Worm (Caenorhabditis elegans) whole organism, L1 larva: ENCODE results near the gene F21C10.7.

ENCODE experiments used
- C04F5.9 ChIP-seq: sonication (generic microtip); optimal IDR thresholded peaks from 2 replicates; lab custom pipeline; 2016; ENCODE audit warnings: missing genetic modification characterization, missing compliant biosample characterization
- C16A3.4 ChIP-seq: fragments of 150-350 bp; optimal IDR thresholded peaks from 2 replicates; lab custom pipeline; 2014; ENCODE audit warnings: missing biosample characterization, missing genetic modification characterization
- F16B12.6 ChIP-seq: fragments of 150-350 bp; optimal IDR thresholded peaks from 2 replicates; lab custom pipeline; 2014; ENCODE audit warnings: missing biosample characterization, missing genetic modification characterization
- Y116A8C.19 ChIP-seq: sonication (generic microtip); optimal IDR thresholded peaks from 2 replicates; lab custom pipeline; 2016; ENCODE audit warnings: missing compliant biosample characterization, missing genetic modification characterization, borderline replicate concordance
- alr-1 ChIP-seq: fragments of 200-800 bp; sonication (Bioruptor generic); optimal IDR thresholded peaks from 2 replicates; lab custom pipeline; 2018; ENCODE audit warnings: borderline replicate concordance, mild to moderate bottlenecking, missing genetic modification characterization, missing compliant biosample characterization
- blmp-1 ChIP-seq: fragments of 150-350 bp; optimal IDR thresholded peaks from 2 replicates; lab custom pipeline; 2014; ENCODE audit warnings: missing biosample characterization, missing genetic modification characterization
- ceh-63 ChIP-seq: fragments of 200-800 bp; sonication (Bioruptor generic); optimal IDR thresholded peaks from 2 replicates; lab custom pipeline; 2018; ENCODE audit warnings: mild to moderate bottlenecking, missing genetic modification characterization, missing compliant biosample characterization
- ceh-82 ChIP-seq, 3 experiments: fragments of 150-350 bp in 1 of 3; sonication (generic microtip) in 2 of 3; optimal IDR thresholded peaks; 2 replicates each; lab custom pipeline; 2014 to 2017; ENCODE audit warnings: missing biosample characterization in 3 of 3, missing genetic modification characterization in 3 of 3
- ceh-88 ChIP-seq: fragments of 200-800 bp; sonication (Bioruptor generic); IDR thresholded peaks from 2 replicates; pipeline ENCODE4 v1.3.6; 2022; ENCODE audit warnings: missing genetic modification characterization, missing compliant biosample characterization
- ceh-90 ChIP-seq: sonication (generic microtip); optimal IDR thresholded peaks from 2 replicates; lab custom pipeline; 2016; ENCODE audit warnings: missing genetic modification characterization, missing compliant biosample characterization
- ces-1 ChIP-seq: fragments of 150-350 bp; optimal IDR thresholded peaks from 2 replicates; lab custom pipeline; 2014; ENCODE audit warnings: missing biosample characterization, missing genetic modification reagents, missing genetic modification characterization
- dpl-1 ChIP-seq, 3 experiments: fragments of 150-350 bp in 2 of 3; sonication (generic microtip) in 1 of 3; optimal IDR thresholded peaks; 2 replicates each; lab custom pipeline; 2014 to 2017; ENCODE audit warnings: missing biosample characterization in 3 of 3, missing genetic modification characterization in 3 of 3, missing genetic modification reagents in 3 of 3
- dsc-1 ChIP-seq: sonication (generic microtip); optimal IDR thresholded peaks from 2 replicates; lab custom pipeline; 2016; ENCODE audit warnings: mild to moderate bottlenecking, missing genetic modification characterization, missing compliant biosample characterization
- egl-13 ChIP-seq: sonication (generic microtip); optimal IDR thresholded peaks from 2 replicates; lab custom pipeline; 2016; ENCODE audit warnings: missing genotype, missing genetic modification reagents, missing genetic modification characterization, missing compliant biosample characterization
- elt-2 ChIP-seq: sonication (generic microtip); optimal IDR thresholded peaks from 2 replicates; lab custom pipeline; 2016; ENCODE audit warnings: missing genetic modification characterization, mild to moderate bottlenecking, inconsistent platforms, missing compliant biosample characterization, missing genetic modification reagents
- ets-5 ChIP-seq: fragments of 200-800 bp; sonication (Bioruptor generic); IDR thresholded peaks from 2 replicates; pipeline ENCODE4 v1.3.6; 2022; ENCODE audit warnings: missing genetic modification characterization, missing compliant biosample characterization
- fkh-10 ChIP-seq: sonication (generic microtip); optimal IDR thresholded peaks from 2 replicates; lab custom pipeline; 2017; ENCODE audit warnings: missing biosample characterization, missing genetic modification reagents, missing genetic modification characterization
- fkh-4 ChIP-seq: sonication (generic microtip); optimal IDR thresholded peaks from 2 replicates; lab custom pipeline; 2016; ENCODE audit warnings: missing compliant biosample characterization, missing genetic modification characterization, borderline replicate concordance
- fkh-8 ChIP-seq: sonication (generic microtip); optimal IDR thresholded peaks from 2 replicates; lab custom pipeline; 2016; ENCODE audit warnings: mild to moderate bottlenecking, missing genetic modification characterization, missing compliant biosample characterization
- fos-1 ChIP-seq: fragments of 150-350 bp; optimal IDR thresholded peaks from 2 replicates; lab custom pipeline; 2014; ENCODE audit warnings: missing biosample characterization, missing genetic modification characterization
- grh-1 ChIP-seq: fragments of 200-800 bp; sonication (Bioruptor generic); IDR thresholded peaks from 2 replicates; pipeline ENCODE4 v1.3.6; 2022; ENCODE audit warnings: missing genetic modification reagents, missing genetic modification characterization, missing compliant biosample characterization
- isw-1 ChIP-seq: fragments of 200-800 bp; sonication (Bioruptor generic); IDR thresholded peaks from 2 replicates; pipeline ENCODE4 v1.3.6; 2022; ENCODE audit warnings: missing genetic modification characterization, missing compliant biosample characterization
- jun-1 ChIP-seq: fragments of 150-350 bp; optimal IDR thresholded peaks from 2 replicates; lab custom pipeline; 2014; ENCODE audit warnings: missing biosample characterization, missing genetic modification reagents, missing genetic modification characterization
- lin-13 ChIP-seq: fragments of 150-350 bp; optimal IDR thresholded peaks from 2 replicates; lab custom pipeline; 2014; ENCODE audit warnings: missing biosample characterization, missing genetic modification reagents, missing genetic modification characterization
- lin-14 ChIP-seq: fragments of 200-800 bp; sonication (Bioruptor generic); optimal IDR thresholded peaks from 2 replicates; lab custom pipeline; 2018; ENCODE audit warnings: mild to moderate bottlenecking, missing genetic modification characterization, moderate library complexity, missing compliant biosample characterization
- lin-35 ChIP-seq, 2 experiments: fragments of 150-350 bp; optimal IDR thresholded peaks; 2 replicates each; lab custom pipeline; 2014; ENCODE audit warnings: missing biosample characterization in 2 of 2, missing genetic modification characterization in 2 of 2, missing genetic modification reagents in 2 of 2
- lir-3 ChIP-seq: sonication (generic microtip); optimal IDR thresholded peaks from 2 replicates; lab custom pipeline; 2016; ENCODE audit warnings: mild to moderate bottlenecking, missing genetic modification characterization, moderate library complexity, missing compliant biosample characterization; ENCODE audit not compliant: poor library complexity
- lsy-2 ChIP-seq, 2 experiments: fragments of 150-350 bp; optimal IDR thresholded peaks; 2 replicates each; lab custom pipeline; 2014; ENCODE audit warnings: missing biosample characterization in 2 of 2, missing genetic modification characterization in 2 of 2
- mab-9 ChIP-seq: fragments of 200-800 bp; sonication (Bioruptor generic); IDR thresholded peaks from 2 replicates; pipeline ENCODE4 v1.3.6; 2022; ENCODE audit warnings: missing genetic modification reagents, missing genetic modification characterization, missing compliant biosample characterization
- mep-1 ChIP-seq: fragments of 150-350 bp; optimal IDR thresholded peaks from 2 replicates; lab custom pipeline; 2014; ENCODE audit warnings: missing biosample characterization, missing genetic modification characterization
- nhr-11 ChIP-seq: fragments of 150-350 bp; optimal IDR thresholded peaks from 2 replicates; lab custom pipeline; 2014; ENCODE audit warnings: missing biosample characterization, missing genetic modification characterization
- nhr-12 ChIP-seq: sonication (generic microtip); optimal IDR thresholded peaks from 2 replicates; lab custom pipeline; 2017; ENCODE audit warnings: missing biosample characterization, missing genetic modification characterization
- nhr-19 ChIP-seq: fragments of 200-800 bp; sonication (Bioruptor generic); conservative IDR thresholded peaks from 2 replicates; pipeline ENCODE4 v1.3.6; 2022; ENCODE audit warnings: missing genetic modification characterization, missing compliant biosample characterization
- nhr-20 ChIP-seq: sonication (generic microtip); optimal IDR thresholded peaks from 2 replicates; lab custom pipeline; 2016; ENCODE audit warnings: mild to moderate bottlenecking, missing genetic modification characterization, missing compliant biosample characterization
- nhr-28 ChIP-seq: fragments of 150-350 bp; optimal IDR thresholded peaks from 2 replicates; lab custom pipeline; 2014; ENCODE audit warnings: missing biosample characterization, missing genetic modification characterization
- nhr-47 ChIP-seq: sonication (generic microtip); optimal IDR thresholded peaks from 2 replicates; lab custom pipeline; 2016; ENCODE audit warnings: mild to moderate bottlenecking, missing genetic modification characterization, moderate library complexity, missing compliant biosample characterization
- nhr-71 ChIP-seq: sonication (generic microtip); optimal IDR thresholded peaks from 2 replicates; lab custom pipeline; 2016; ENCODE audit warnings: mild to moderate bottlenecking, missing genetic modification characterization, moderate library complexity, missing compliant biosample characterization
- nhr-77 ChIP-seq: fragments of 150-350 bp; optimal IDR thresholded peaks from 2 replicates; lab custom pipeline; 2014; ENCODE audit warnings: missing biosample characterization, missing genetic modification characterization
- nhr-85 ChIP-seq: sonication (generic microtip); peaks from one replicate; lab custom pipeline; 2016; ENCODE audit warnings: missing genetic modification characterization, inconsistent platforms, missing compliant biosample characterization
- nhr-90 ChIP-seq: sonication (generic microtip); optimal IDR thresholded peaks from 2 replicates; lab custom pipeline; 2016; ENCODE audit warnings: mild to moderate bottlenecking, missing genetic modification characterization, missing compliant biosample characterization; ENCODE audit not compliant: poor library complexity
- pqm-1 ChIP-seq: sonication (generic microtip); optimal IDR thresholded peaks from 3 replicates; lab custom pipeline; 2017; ENCODE audit warnings: missing biosample characterization, missing genetic modification characterization
- skn-1 ChIP-seq: fragments of 150-350 bp; optimal IDR thresholded peaks from 2 replicates; lab custom pipeline; 2014; ENCODE audit warnings: missing biosample characterization, missing genetic modification characterization
- snpc-4 ChIP-seq: fragments of 150-350 bp; optimal IDR thresholded peaks from 2 replicates; lab custom pipeline; 2014; ENCODE audit warnings: missing biosample characterization, missing genetic modification characterization
- snu-23 ChIP-seq: sonication (generic microtip); optimal IDR thresholded peaks from 2 replicates; lab custom pipeline; 2016; ENCODE audit warnings: missing genetic modification characterization, missing compliant biosample characterization
- sox-4 ChIP-seq: sonication (generic microtip); optimal IDR thresholded peaks from 2 replicates; lab custom pipeline; 2016; ENCODE audit warnings: missing genetic modification characterization, missing compliant biosample characterization
- sptf-1 ChIP-seq: fragments of 150-350 bp; optimal IDR thresholded peaks from 2 replicates; lab custom pipeline; 2014; ENCODE audit warnings: missing biosample characterization, missing genetic modification characterization
- sup-37 ChIP-seq: fragments of 200-800 bp; sonication (Bioruptor generic); optimal IDR thresholded peaks from 2 replicates; lab custom pipeline; 2018; ENCODE audit warnings: mild to moderate bottlenecking, missing genetic modification characterization, missing compliant biosample characterization
- swsn-7 ChIP-seq: sonication (generic microtip); optimal IDR thresholded peaks from 2 replicates; lab custom pipeline; 2016; ENCODE audit warnings: missing genetic modification characterization, missing compliant biosample characterization
- tbx-2 ChIP-seq: sonication (generic microtip); optimal IDR thresholded peaks from 2 replicates; lab custom pipeline; 2016; ENCODE audit warnings: missing genetic modification characterization, missing compliant biosample characterization
- unc-30 ChIP-seq: sonication (generic microtip); optimal IDR thresholded peaks from 2 replicates; lab custom pipeline; 2017; ENCODE audit warnings: missing biosample characterization, missing genetic modification characterization
- xbp-1 ChIP-seq: sonication (generic microtip); optimal IDR thresholded peaks from 2 replicates; lab custom pipeline; 2016; ENCODE audit warnings: missing genetic modification characterization, missing compliant biosample characterization
- ztf-4 ChIP-seq: fragments of 150-350 bp; optimal IDR thresholded peaks from 2 replicates; lab custom pipeline; 2014; ENCODE audit warnings: missing biosample characterization, missing genetic modification characterization

The F21C10.7 gene

DNA sequence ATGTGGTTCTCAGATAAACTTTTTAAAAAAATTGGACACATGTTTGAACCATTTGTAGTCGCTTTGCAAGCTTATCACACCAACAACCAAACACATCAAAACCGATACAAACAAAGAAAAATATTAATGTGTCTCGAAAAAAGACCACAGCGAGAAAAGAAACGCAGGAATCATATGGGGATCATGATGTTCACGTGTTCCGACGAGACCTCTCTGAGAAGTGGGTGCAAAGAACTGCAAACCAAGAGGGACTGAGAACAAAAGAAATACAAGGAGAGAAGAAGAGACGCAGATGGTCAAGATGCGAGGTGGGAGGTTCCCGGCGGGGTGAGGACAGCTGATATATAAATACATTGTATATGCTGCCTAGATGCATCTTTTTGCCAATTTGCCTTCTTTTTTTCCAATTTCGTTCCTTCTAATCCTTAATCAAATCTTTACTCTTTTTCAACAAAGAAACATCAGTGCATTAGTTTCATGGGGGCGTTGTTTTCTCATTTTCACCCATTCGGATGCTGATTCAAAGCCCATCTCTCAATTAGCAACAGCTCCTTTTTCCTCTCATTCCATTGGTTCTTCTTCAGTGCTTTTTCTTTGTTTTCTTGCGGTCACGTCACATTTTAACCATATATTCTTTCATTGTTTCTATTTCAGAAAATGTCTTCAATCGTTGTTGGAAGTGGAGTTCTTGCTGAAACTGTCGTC, 16.8 kb upstream of the F21C10.7 start, which contains the start of gene F21C10.10:
TSS of gene F21C10.10 (plus strand) at position 655 of the 705 bp plus-strand sequence.
- TF ChIP-seq lir-3 (tag; lab: Kevin White, UChicago), result no peak
- no peak for TF ChIP-seq egl-13 (tag; lab: Kevin White, UChicago)
- TF ChIP-seq ets-5, result no peak
- TF ChIP-seq ceh-82 (tag; optimal IDR thresholded peaks at IDR 0.05; lab: Kevin White, UChicago), result peak in 2 of 3 experiments; percentile 9 to 31
- no peak for TF ChIP-seq pqm-1 (tag; lab: Kevin White, UChicago)
- peak; percentile 83 for TF ChIP-seq elt-2
- no peak for TF ChIP-seq nhr-12 (tag; lab: Kevin White, UChicago)
- TF ChIP-seq isw-1, result no peak
- no peak for TF ChIP-seq fkh-4
- peak; percentile 67 for TF ChIP-seq grh-1 (GFP tag; lab: Robert Waterston, UW)
- peak; percentile 23 for TF ChIP-seq nhr-11 (tag; lab: Kevin White, UChicago)
- no peak for TF ChIP-seq fkh-10
- TF ChIP-seq snpc-4 (tag; lab: Kevin White, UChicago), result peak; percentile 67
- TF ChIP-seq mep-1 (tag; lab: Kevin White, UChicago), result peak; percentile 87
- no peak for TF ChIP-seq ces-1
- TF ChIP-seq C16A3.4 (tag; lab: Kevin White, UChicago), result peak; percentile 75
- TF ChIP-seq tbx-2, result peak; percentile 86
- peak; percentile 96 for TF ChIP-seq nhr-19
- no peak for TF ChIP-seq alr-1 (tag; lab: Kevin White, UChicago)
- TF ChIP-seq ceh-63, result no peak
- TF ChIP-seq dpl-1 (GFP tag; optimal IDR thresholded peaks at IDR 0.05; lab: Kevin White, UChicago), result peak; percentile 4 to 55 (median 46)
- no peak for TF ChIP-seq F16B12.6 (tag; lab: Kevin White, UChicago)
- 0 out of 2 replicates have a peak, but pooled peaks have one; percentile 7 for TF ChIP-seq mab-9 (GFP tag; lab: Robert Waterston, UW)
- peak; percentile 83 for TF ChIP-seq blmp-1 (tag; lab: Kevin White, UChicago)
- peak; percentile 59 for TF ChIP-seq lin-13
- no peak for TF ChIP-seq fkh-8 (tag; lab: Kevin White, UChicago)
- peak; percentile 58 to 87 for TF ChIP-seq lin-35 (GFP tag; optimal IDR thresholded peaks at IDR 0.05; lab: Kevin White, UChicago)
- TF ChIP-seq lsy-2 (tag; optimal IDR thresholded peaks at IDR 0.05; lab: Kevin White, UChicago), result peak; percentile 70 to 74
- peak; percentile 90 for TF ChIP-seq snu-23 (GFP tag; lab: Kevin White, UChicago)
- TF ChIP-seq dsc-1 (tag; lab: Kevin White, UChicago), result peak; percentile 21
- TF ChIP-seq unc-30 (tag; lab: Kevin White, UChicago), result no peak
- TF ChIP-seq nhr-71 (tag; lab: Kevin White, UChicago), result peak; percentile 94
- peak; percentile 77 for TF ChIP-seq skn-1
- TF ChIP-seq fos-1 (tag; lab: Kevin White, UChicago), result no peak
- no peak for TF ChIP-seq Y116A8C.19 (tag; lab: Kevin White, UChicago)
- TF ChIP-seq nhr-77 (tag; lab: Kevin White, UChicago), result peak; percentile 36
- peak; percentile 14 for TF ChIP-seq C04F5.9
- TF ChIP-seq sox-4 (tag; lab: Kevin White, UChicago), result no peak
- TF ChIP-seq jun-1, result peak; percentile 41
- TF ChIP-seq swsn-7 (tag; lab: Kevin White, UChicago), result peak; percentile 62
- peak; percentile 94 for TF ChIP-seq lin-14 (GFP tag; lab: Kevin White, UChicago)
- TF ChIP-seq nhr-20 (tag; lab: Kevin White, UChicago), result peak; percentile 97
- peak; percentile 53 for TF ChIP-seq xbp-1 (tag; lab: Kevin White, UChicago)
- TF ChIP-seq nhr-28, result no peak
- no peak for TF ChIP-seq ceh-90 (tag; lab: Kevin White, UChicago)
- TF ChIP-seq ceh-88 (GFP tag; lab: Robert Waterston, UW), result no peak
- peak; percentile 65 for TF ChIP-seq ztf-4 (tag; lab: Kevin White, UChicago)
- TF ChIP-seq nhr-90 (tag; lab: Kevin White, UChicago), result peak; percentile 84
- peak; percentile 99 for TF ChIP-seq nhr-85 (tag; lab: Kevin White, UChicago)
- TF ChIP-seq sup-37 (GFP tag; lab: Kevin White, UChicago), result peak; percentile 8
- no peak for TF ChIP-seq sptf-1 (tag; lab: Kevin White, UChicago)
- peak; percentile 70 for TF ChIP-seq nhr-47 (tag; lab: Kevin White, UChicago)
